Fruit fly (Drosophila melanogaster) ovary, adult (tissue): ENCODE data around the gene myd.
A peak's percentile ranks its signal among the peaks of the same experiment; 100 is the strongest.

Experiments used
- CG17801 ChIP-seq: fragments of 200-800 bp; optimal IDR thresholded peaks from 2 replicates; lab custom pipeline; 2019; ENCODE audit warnings: missing biosample characterization, mild to moderate bottlenecking, missing genetic modification characterization, moderate library complexity; ENCODE audit not compliant: partially characterized antibody

The myd gene

DNA sequence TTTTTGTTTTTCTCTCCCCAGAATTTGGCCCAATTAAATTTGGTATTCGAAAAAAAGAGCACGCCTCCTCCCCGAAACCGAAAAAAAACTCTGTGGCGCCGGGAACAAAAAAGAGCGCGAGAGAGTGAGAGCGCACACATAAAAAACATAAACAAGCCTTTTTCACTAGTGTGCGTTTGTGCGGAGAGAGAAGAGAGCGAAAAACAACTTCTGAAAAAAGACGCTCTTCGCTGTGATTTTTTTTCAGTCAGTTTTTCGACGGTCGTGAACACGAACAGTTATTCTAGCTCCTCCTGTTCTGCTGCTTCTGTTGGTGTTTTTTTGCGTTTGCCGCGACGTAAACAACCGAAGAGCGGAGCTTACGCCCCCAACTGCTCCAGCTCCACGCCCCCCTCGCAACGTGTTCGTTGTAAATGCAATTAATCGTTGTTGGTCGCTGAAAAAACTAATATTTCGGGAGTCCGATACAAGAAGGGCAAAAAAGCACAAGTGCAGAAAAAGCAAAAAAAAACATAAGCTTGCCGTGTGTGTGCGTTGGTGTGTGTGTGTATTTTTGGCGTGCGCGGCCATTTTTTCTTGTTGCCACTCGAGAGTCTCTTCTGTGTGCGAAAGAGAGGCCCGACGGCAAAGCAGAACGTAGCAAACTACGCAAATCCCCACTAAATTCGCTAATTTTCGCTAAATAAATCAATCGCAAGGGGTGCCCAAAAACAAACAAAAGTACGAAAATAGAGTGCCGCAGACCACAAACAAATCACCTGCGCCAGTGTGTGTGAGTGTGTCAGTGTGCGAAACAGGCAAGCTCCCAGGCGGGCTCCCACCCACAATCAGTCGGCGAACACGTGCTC is 16.3 kb upstream of the myd start, which contains the start of gene sqz:
Gene sqz (plus strand): TSS at position 240 of the 848 bp plus-strand sequence.
- peak; percentile 83 for TF ChIP-seq CG17801

DNA sequence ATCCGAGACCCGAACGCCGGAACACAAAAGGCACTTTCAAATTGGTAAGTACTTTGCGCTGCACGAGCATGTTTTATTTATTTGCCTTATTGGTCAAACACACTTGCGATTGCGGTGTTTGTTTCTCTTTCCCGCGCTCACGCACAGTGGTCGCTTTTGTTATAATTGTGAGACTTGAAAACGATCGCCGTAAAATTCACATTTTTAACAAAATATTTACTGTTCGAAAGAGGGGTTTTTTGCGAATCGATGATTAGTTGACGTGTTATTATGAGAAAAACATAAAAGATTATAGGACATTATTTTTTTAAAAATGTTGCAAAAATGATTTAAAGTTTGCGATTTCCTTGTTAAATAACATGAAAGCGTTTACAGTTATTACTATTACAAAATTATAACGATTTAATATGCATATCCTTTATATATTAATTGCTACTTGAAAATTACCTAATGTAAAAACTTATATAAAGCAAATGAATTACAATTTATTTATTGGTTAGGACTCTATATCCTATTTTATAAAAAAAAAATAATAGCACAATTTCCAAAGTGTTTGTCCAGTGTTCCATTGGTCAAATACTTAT is 15.5 kb upstream of the myd start:
- peak; percentile 3 for TF ChIP-seq CG17801

DNA sequence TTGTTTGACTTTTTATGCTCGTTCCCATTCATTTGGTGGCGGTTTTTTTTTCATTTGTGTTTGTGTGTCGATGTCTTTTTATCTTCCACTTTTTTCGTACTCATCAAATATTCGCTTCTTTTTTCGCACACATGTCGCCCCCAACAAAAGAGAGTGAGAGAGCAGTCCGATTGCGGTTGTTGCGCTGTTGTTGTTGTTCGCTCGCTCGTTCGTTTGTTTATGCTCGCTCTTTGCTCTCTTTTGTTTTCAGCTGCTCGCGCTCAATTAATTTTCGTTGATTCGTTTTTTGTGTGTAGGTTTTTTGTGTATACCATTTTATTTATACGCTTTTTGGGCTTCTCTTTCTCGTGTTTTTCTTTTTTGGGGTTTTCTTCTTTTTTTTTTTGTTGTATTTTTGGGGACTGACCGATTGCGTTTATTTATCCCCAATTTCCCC is 14.8 kb upstream of the myd start:
- TF ChIP-seq CG17801, result peak; percentile 75

DNA sequence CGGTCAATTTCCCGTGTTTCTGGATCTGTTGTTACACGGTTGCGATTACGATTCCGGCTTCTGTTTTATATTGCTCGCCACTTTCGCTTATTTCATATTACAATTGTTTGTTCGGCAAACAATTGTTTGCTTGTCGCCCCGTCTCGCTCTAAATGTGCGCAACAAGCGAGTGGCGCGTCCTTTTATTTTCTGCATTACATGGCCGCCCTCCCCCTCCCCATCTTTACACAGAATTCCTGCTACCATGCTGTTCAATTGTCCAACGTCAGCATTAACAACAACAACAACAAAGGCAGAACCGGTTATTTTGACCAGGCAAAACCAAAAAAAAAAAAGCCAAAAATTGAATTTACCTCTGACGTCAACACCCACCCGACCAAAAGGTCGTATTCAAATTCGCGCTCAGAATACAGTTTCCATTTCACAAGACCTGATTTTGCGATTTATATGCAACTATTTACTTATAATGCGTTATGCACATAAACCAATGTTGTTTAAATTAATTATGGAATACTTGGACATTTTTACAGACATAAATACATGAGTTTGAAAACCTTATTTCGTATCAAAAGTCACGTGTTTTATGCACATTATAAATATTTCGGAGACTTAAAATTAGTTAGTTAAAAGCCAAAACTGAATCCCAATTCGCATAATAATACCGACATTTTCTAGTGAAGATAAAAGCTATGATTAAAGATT is 14.2 kb upstream of the myd start:
- no peak for TF ChIP-seq CG17801

DNA sequence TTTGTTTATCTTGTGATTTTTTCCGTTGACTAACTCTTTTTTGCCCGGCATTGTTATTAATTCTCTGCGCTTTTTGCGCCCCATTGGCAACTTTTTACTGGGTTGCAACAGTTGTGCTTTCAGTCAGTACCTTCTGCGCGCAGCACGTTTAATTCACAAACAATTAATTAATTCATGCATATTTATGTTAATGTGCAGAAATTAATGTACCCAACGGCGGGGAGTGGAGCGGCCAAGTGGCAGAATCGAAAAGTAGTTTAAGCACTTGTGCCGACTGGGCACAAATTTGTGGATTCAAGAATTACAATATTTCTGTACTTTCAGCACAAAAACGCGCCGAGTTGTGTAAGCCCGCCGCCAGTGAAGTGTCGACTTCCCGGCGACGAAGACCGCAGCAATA is 12.9 kb upstream of the myd start:
- TF ChIP-seq CG17801, result peak; percentile 60

DNA sequence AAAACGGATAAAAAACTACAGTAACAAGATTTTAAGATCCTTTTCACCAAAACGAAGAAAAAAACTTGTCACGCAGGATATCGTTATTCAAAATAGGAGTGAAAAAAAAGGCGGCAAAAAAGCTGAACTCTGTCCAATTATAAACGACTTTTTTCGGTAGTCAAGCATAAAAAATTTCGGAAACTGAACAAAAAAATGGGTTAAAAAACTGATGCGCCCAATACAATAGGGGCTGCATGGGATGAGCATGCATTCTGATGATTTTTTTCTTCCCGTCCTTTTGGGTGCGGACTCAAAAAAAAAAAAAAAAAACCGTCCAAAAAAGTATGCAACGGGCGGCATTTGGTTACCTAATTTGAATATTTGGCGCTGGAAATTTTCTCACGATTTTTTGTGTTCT is 5.9 kb upstream of the myd start:
- TF ChIP-seq CG17801, result no peak

DNA sequence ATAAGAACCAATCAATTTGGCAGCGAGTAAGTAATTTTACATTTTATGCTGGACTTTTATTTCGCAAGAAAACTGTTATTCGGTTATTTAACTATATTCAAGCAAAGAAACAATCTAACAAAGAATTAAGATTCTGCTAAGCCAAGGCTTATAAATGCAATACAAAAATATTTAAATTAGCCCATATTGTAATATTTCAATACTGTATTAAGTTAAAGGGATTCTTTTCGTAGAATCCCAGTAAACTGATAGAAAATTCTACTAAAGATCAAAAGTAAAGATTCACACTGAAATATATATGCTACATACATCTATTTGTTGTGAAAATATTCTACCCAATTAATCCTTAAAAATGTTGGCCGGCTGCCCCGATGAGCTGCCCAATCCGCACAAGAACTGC is 3.8 kb upstream of the myd start, which contains the start of gene CG14282:
Gene CG14282 (plus strand): TSS at position 301 of the 400 bp plus-strand sequence.
- TF ChIP-seq CG17801, result no peak

DNA sequence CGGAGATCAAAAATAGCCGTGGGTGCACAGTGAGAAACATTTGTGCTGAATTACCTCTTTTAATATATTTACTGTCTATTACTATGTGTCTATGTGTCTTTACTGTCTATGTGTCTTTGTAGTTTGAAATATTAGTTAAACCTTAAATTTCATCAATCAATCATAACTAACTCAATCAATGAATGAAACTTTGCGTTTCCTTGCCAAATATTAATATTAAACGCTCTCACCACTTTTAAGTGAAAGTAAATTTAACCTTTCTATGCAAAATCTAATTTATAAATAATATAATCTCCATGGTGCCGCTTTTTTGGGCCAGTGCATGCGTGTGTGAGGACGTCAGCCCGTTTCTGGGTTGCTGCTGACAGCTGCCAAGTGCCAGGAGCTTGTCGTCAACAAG is 755 bp downstream of the myd start:
- no peak for TF ChIP-seq CG17801

DNA sequence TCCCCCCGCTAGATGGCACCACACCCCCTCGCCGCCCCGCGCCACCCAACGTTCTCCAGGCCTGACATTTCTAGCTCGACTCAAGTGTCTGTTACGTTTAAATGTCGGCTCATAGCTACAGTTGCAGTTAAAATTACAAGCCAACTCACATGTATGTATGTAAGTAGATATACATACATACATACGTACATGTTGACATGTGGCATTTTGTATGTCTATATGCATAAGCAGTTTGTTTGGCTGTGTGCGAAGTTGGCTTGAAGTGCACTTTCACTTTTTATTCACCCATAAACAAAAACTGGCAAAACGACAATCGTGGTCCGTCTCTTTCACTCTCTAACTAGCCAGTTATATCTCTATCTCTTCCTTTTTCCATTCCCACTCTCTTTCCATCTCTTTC is 2.4 kb downstream of the myd start:
- TF ChIP-seq CG17801, result no peak

DNA sequence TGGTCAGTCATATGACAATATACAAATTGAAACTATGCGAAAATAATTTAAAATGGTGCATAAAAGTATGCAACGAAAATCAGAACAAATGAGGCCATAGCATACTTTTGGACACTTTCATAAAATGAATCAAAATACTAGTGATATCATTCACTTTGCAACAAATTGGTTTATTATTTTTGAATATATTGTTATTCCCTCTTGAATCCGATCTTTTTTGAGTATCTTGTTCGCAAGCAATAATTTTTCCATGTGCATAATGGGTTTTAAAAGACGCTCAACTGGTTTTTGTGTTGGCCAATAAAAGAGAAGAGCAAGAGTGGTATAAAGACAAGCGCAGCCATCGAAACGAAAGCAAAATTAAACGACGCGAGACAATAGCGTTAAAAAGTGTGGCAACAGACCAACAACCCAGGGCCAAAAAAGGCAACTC is 7.3 kb downstream of the myd start:
- TF ChIP-seq CG17801, result no peak

DNA sequence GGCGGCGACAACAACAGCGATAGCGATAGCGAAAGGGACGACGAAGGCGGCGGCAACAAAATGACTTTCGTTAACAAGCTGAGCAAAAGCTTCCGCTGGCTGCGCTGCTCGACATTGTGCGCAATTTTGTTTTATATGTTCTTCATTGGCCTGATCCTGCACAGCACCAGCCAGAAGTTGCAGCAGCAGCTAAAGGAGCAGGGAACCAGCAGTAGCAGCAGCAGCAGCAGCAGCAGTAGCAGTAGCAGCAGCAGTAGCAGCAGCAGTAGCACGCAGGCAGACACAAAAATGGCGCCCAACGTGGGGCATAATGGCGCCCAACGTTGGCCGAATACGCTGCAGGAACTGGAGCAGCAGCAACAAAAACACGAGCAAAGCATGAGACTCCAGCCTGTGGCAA is 9.6 kb downstream of the myd start:
- no peak for TF ChIP-seq CG17801

DNA sequence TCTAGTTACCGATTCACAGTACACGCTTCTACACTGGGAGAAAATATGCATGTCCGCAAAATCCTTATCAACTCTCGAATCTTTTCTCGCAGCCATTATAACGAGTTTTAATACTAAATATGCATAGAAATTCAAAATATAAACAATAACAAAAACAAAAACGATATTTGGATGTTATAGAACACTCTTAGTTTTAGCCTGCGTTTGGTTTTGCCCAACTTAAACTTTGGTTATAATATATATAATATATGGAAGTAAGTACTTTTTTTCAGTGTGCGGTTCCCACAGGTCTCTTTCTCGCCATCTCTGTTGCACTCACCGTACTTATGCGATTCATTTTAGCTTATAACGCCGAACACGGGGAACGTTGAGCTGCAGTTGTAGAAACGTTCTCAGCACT is 31.3 kb downstream of the myd start, which contains the start of gene cry:
Gene cry (plus strand): TSS at position 377 of the 400 bp plus-strand sequence.
- peak; percentile 97 for TF ChIP-seq CG17801

DNA sequence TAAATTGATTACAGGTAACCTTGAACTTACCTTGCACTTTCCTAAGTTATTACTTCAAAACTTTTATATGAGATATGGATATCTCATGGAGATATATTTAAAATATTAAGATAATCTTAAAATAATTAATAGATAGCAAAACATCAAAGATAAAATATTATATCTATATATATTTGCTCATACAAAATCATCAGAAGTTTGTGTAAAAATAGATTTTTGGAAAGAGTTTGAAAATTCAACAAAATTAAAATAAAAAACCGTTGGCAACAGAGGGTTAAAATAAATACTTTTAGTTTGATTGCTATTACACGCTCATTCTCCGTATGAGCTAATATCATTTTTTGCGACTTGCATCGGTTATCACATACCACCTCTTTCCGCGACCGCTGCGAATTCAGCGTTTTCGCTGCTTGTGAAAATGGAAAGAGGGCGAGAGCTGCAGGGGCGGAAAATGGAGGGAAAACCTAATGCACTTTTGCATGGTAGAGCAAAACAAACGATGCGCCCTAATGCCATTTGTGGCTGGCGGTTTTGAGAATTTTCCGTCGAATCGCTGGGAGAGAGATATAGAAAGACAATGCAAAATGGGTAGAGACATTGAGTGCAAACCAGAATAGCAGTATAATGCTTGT is 32.2 kb downstream of the myd start:
- TF ChIP-seq CG17801, result peak; percentile 47

DNA sequence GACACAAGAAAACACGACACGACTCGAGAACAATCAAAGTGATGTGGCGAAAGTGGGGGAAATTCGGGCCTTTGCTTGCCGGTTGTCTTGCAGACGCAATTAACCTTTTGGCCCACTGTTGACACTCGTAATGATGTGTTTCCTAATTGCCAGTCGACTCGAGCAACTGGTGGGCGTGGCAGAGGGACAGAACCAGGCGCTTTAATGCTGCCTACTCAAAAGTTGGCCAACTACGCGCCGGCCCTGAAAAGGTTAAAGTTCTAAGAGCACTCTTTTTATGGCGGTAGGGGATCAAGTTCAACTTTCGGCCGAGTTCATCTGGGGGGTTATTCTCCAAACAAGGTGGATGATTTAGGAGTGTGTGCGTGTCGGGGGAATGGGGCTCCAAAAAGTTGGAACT is 40.9 kb downstream of the myd start:
- TF ChIP-seq CG17801, result no peak

DNA sequence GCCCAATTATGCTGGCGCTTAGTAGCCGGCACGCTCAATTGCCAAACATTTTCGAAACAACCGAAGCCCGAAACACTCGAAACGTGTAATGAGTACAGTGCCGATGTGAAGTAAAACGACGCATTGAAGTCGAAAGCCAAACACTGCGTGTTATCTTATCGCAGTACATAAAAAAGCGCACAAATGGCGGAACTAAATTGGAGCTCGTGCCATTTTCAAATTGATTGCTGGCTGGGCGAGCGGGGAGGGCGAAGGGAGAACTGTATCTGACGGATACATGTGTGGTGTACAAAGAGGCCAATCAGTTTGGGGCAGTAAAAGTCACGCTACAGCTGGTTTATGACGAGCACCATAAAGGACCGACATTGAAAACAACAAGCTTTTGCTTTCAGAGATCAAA is 42.9 kb downstream of the myd start:
- no peak for TF ChIP-seq CG17801

DNA sequence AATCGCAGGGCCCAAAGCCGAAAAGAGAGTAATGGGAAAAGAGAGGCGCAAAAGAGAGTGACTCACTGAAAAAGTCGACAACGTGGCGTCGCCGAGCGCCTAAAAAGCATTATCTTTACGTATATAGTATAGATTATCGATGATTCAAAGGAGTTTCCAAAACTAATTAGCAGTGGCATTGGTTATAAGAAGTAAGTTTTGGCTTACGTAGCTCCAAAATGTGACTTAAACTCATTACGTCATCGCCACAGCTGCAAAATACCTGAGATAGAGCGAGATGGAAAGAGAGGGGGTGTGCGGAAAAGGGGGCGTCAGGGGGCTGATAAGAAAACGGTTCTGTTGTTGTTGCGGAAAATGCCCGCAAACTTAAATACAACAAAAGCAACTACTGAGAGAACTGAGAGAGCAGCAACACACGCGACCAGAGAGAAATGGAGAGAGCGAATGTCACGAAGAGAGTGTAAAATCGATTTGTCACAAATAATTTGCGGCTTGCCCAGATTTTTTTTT is 45.0 kb downstream of the myd start:
- TF ChIP-seq CG17801, result no peak
